Worm (Caenorhabditis elegans) whole organism, young adult: ENCODE results near the gene Y39B6A.10.

ENCODE experiments used
- B0019.2 ChIP-seq: fragments of 200-800 bp; sonication (Bioruptor generic); conservative IDR thresholded peaks from 2 replicates; pipeline ENCODE4 v1.3.6; 2022; ENCODE audit warnings: missing genetic modification reagents, missing genetic modification characterization, missing compliant biosample characterization
- ceh-58 ChIP-seq: fragments of 200-800 bp; sonication (Bioruptor generic); IDR thresholded peaks from 2 replicates; pipeline ENCODE4 v1.3.6; 2022; ENCODE audit warnings: missing genetic modification characterization, missing compliant biosample characterization
- madf-10 ChIP-seq: sonication (generic microtip); optimal IDR thresholded peaks from 2 replicates; lab custom pipeline; 2016; ENCODE audit warnings: mild to moderate bottlenecking, missing genetic modification characterization, missing compliant biosample characterization
- nhr-80 ChIP-seq: sonication (generic microtip); optimal IDR thresholded peaks from 2 replicates; lab custom pipeline; 2016; ENCODE audit warnings: missing genetic modification characterization, missing compliant biosample characterization
- snpc-3.4 ChIP-seq: sonication (generic microtip); optimal IDR thresholded peaks from 2 replicates; lab custom pipeline; 2017; ENCODE audit warnings: missing genetic modification characterization, mild to moderate bottlenecking, missing compliant biosample characterization, antibody characterized with exemption, moderate library complexity, missing genotype, missing genetic modification reagents
- unc-62 ChIP-seq: fragments of 150-350 bp; optimal IDR thresholded peaks from 2 replicates; lab custom pipeline; 2014; ENCODE audit warnings: missing biosample characterization, missing genetic modification reagents, missing genetic modification characterization
- zfh-2 ChIP-seq: fragments of 200-800 bp; sonication (Bioruptor generic); conservative IDR thresholded peaks from 2 replicates; pipeline ENCODE4 v1.3.6; 2022; ENCODE audit warnings: missing genetic modification reagents, missing genetic modification characterization, missing compliant biosample characterization

DNA sequence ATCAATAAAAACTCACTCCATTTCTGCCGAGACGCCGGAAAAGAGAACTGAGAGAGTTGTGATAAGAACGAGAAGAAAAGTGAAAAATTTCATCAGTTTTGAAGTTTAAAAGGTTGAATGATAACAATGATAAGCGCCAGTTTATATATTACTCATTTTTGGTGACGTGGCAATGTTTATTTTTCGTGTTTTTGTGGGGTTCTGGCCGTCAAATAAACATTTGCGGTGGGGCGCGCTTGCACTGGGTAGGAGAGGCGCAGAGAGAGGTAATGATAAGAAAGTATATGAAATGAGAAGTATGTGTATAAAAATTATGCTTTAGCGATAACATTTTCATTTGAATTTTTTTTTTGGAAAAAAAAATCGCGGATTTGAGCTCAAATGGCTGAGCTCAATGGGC, 25.3 kb upstream of the Y39B6A.10 start, which contains the start of gene Y39B6A.5:
- peak; percentile 47 for TF ChIP-seq unc-62 (GFP tag; lab: Kevin White, UChicago)
- TF ChIP-seq B0019.2 (GFP tag; lab: Robert Waterston, UW) = no peak
- no peak for TF ChIP-seq ceh-58 (GFP tag; lab: Robert Waterston, UW)
- peak; percentile 34 for TF ChIP-seq madf-10 (tag; lab: Kevin White, UChicago)
- TF ChIP-seq nhr-80 = peak; percentile 97
- TF ChIP-seq snpc-3.4 (tag; lab: Kevin White, UChicago) = no peak
- no peak for TF ChIP-seq zfh-2 (GFP tag; lab: Robert Waterston, UW)
